Fruit fly (Drosophila melanogaster) whole organism, embryonic: ENCODE measurements around the gene Mkp3.
A peak's percentile ranks its signal among the peaks of the same experiment; 100 is the strongest.

ENCODE experiments used
- ATbp ChIP-seq: fragments of 200-800 bp; sonication (Bioruptor generic); optimal IDR thresholded peaks from 2 replicates; lab custom pipeline; 2017; ENCODE audit warnings: missing biosample characterization, mild to moderate bottlenecking, missing genetic modification characterization, missing genetic modification reagents
- CG11723 ChIP-seq: fragments of 200-800 bp; sonication (Bioruptor generic); optimal IDR thresholded peaks from 2 replicates; lab custom pipeline; 2017; ENCODE audit warnings: missing biosample characterization, mild to moderate bottlenecking, missing genetic modification characterization
- CG13424 ChIP-seq: fragments of 200-800 bp; sonication (Bioruptor generic); optimal IDR thresholded peaks from 2 replicates; lab custom pipeline; 2019; ENCODE audit warnings: missing biosample characterization, mild to moderate bottlenecking, missing genetic modification characterization, moderate library complexity
- CG13775 ChIP-seq: fragments of 200-800 bp; sonication (Bioruptor generic); optimal IDR thresholded peaks from 3 replicates; lab custom pipeline; 2017; ENCODE audit warnings: missing biosample characterization, mild to moderate bottlenecking, missing genetic modification characterization
- CG15073 ChIP-seq: fragments of 200-800 bp; sonication (Bioruptor generic); optimal IDR thresholded peaks from 2 replicates; lab custom pipeline; 2016; ENCODE audit warnings: missing biosample characterization, missing genetic modification characterization
- CG15269 ChIP-seq: fragments of 200-800 bp; sonication (Bioruptor generic); optimal IDR thresholded peaks from 2 replicates; lab custom pipeline; 2018; ENCODE audit warnings: missing biosample characterization, mild to moderate bottlenecking, missing genetic modification characterization, moderate library complexity
- CG1602 ChIP-seq: fragments of 200-800 bp; sonication (Bioruptor generic); optimal IDR thresholded peaks from 3 replicates; lab custom pipeline; 2016; ENCODE audit warnings: missing biosample characterization, missing genetic modification characterization
- CG1792 ChIP-seq: fragments of 200-800 bp; sonication (Bioruptor generic); optimal IDR thresholded peaks from 2 replicates; lab custom pipeline; 2016; ENCODE audit warnings: missing biosample characterization, missing genetic modification characterization
- CG31365 ChIP-seq: fragments of 200-800 bp; sonication (Bioruptor generic); optimal IDR thresholded peaks from 2 replicates; lab custom pipeline; 2018; ENCODE audit warnings: missing biosample characterization, mild to moderate bottlenecking, missing genetic modification characterization
- CG31388 ChIP-seq: fragments of 200-800 bp; sonication (Bioruptor generic); optimal IDR thresholded peaks from 2 replicates; lab custom pipeline; 2016; ENCODE audit warnings: missing biosample characterization, missing genetic modification characterization
- CG32772 ChIP-seq: fragments of 200-800 bp; sonication (Bioruptor generic); IDR thresholded peaks from 2 replicates; pipeline ENCODE4 v1.3.6; 2022; ENCODE audit warnings: missing biosample characterization, missing genetic modification characterization
- CG5180 ChIP-seq: fragments of 200-800 bp; sonication (Bioruptor generic); optimal IDR thresholded peaks from 3 replicates; lab custom pipeline; 2017; ENCODE audit warnings: missing biosample characterization, missing genetic modification characterization, mild to moderate bottlenecking, moderate library complexity, missing genetic modification reagents
- CG7963 ChIP-seq: fragments of 200-800 bp; sonication (Bioruptor generic); IDR thresholded peaks from 3 replicates; pipeline ENCODE4 v1.3.6; 2022; ENCODE audit warnings: missing biosample characterization, missing genetic modification characterization; ENCODE audit not compliant: partially characterized antibody
- CG8281 ChIP-seq: fragments of 200-800 bp; sonication (Bioruptor generic); optimal IDR thresholded peaks from 2 replicates; lab custom pipeline; 2018; ENCODE audit warnings: missing biosample characterization, mild to moderate bottlenecking, missing genetic modification characterization, moderate library complexity
- CG8924 ChIP-seq: fragments of 200-800 bp; optimal IDR thresholded peaks from 3 replicates; lab custom pipeline; 2019; ENCODE audit warnings: missing biosample characterization, mild to moderate bottlenecking, missing genetic modification characterization, moderate library complexity
- CG9437 ChIP-seq: fragments of 200-800 bp; sonication (Bioruptor generic); optimal IDR thresholded peaks from 2 replicates; lab custom pipeline; 2018; ENCODE audit warnings: missing biosample characterization, mild to moderate bottlenecking, missing genetic modification characterization
- Dbx ChIP-seq: fragments of 200-800 bp; sonication (Bioruptor generic); IDR thresholded peaks from 3 replicates; pipeline ENCODE4 v1.3.6; 2022; ENCODE audit warnings: missing biosample characterization, missing genetic modification characterization
- Deaf1 ChIP-seq: fragments of 200-800 bp; optimal IDR thresholded peaks from 3 replicates; lab custom pipeline; 2019; ENCODE audit warnings: missing biosample characterization, mild to moderate bottlenecking, missing genetic modification characterization, moderate library complexity
- Ets65A ChIP-seq: fragments of 200-800 bp; sonication (Bioruptor generic); peaks from one replicate; lab custom pipeline; 2016; ENCODE audit warnings: missing biosample characterization, missing genetic modification characterization
- Ets97D ChIP-seq: fragments of 200-800 bp; sonication (Bioruptor generic); optimal IDR thresholded peaks from 3 replicates; lab custom pipeline; 2016; ENCODE audit warnings: missing biosample characterization, missing genetic modification characterization
- Lpt ChIP-seq: fragments of >200 bp; optimal IDR thresholded peaks from 2 replicates; lab custom pipeline; 2018; ENCODE audit warnings: missing biosample characterization, missing genetic modification characterization
- Max ChIP-seq: fragments of 200-800 bp; sonication (Bioruptor generic); optimal IDR thresholded peaks from 2 replicates; lab custom pipeline; 2016; ENCODE audit warnings: missing biosample characterization, mild to moderate bottlenecking, missing genetic modification characterization
- Myb ChIP-seq: fragments of 200-800 bp; sonication (Bioruptor generic); optimal IDR thresholded peaks from 2 replicates; lab custom pipeline; 2016; ENCODE audit warnings: missing biosample characterization, missing genetic modification characterization
- Nf-YB ChIP-seq: fragments of 200-800 bp; sonication (Bioruptor generic); optimal IDR thresholded peaks from 3 replicates; lab custom pipeline; 2019; ENCODE audit warnings: missing biosample characterization, mild to moderate bottlenecking, missing genetic modification characterization, moderate library complexity
- Optix ChIP-seq: fragments of 200-800 bp; sonication (Bioruptor generic); IDR thresholded peaks from 3 replicates; pipeline ENCODE4 v1.3.6; 2022; ENCODE audit warnings: missing biosample characterization, missing genetic modification characterization
- Sox100B ChIP-seq: fragments of 200-800 bp; sonication (Bioruptor generic); optimal IDR thresholded peaks from 3 replicates; lab custom pipeline; 2018; ENCODE audit warnings: missing biosample characterization, mild to moderate bottlenecking, missing genetic modification characterization
- Stat92E ChIP-seq, 3 experiments: fragments of >200 bp in 2 of 3; fragments of 200-800 bp in 1 of 3; sonication (Bioruptor generic) in 1 of 3; optimal IDR thresholded peaks; 2 replicates each; lab custom pipeline; 2017 to 2019; ENCODE audit warnings: missing biosample characterization in 3 of 3, missing genetic modification characterization in 3 of 3, mild to moderate bottlenecking in 1 of 3, moderate library complexity in 1 of 3
- Vsx1 ChIP-seq: fragments of 200-800 bp; sonication (Bioruptor generic); optimal IDR thresholded peaks from 2 replicates; lab custom pipeline; 2017; ENCODE audit warnings: missing biosample characterization, mild to moderate bottlenecking, missing genetic modification characterization, missing genetic modification reagents
- ab ChIP-seq: fragments of 200-800 bp; sonication (Bioruptor generic); optimal IDR thresholded peaks from 2 replicates; lab custom pipeline; 2016; ENCODE audit warnings: missing biosample characterization, missing genetic modification characterization
- bigmax ChIP-seq: fragments of 200-800 bp; sonication (Bioruptor generic); optimal IDR thresholded peaks from 2 replicates; lab custom pipeline; 2018; ENCODE audit warnings: missing biosample characterization, mild to moderate bottlenecking, missing genetic modification characterization
- cg ChIP-seq: fragments of 200-800 bp; sonication (Bioruptor generic); optimal IDR thresholded peaks from 3 replicates; lab custom pipeline; 2019; ENCODE audit warnings: missing biosample characterization, mild to moderate bottlenecking, missing genetic modification characterization, moderate library complexity
- chm ChIP-seq: fragments of 200-800 bp; sonication (Bioruptor generic); IDR thresholded peaks from 2 replicates; pipeline ENCODE4 v1.3.6; 2022; ENCODE audit warnings: missing biosample characterization, missing genetic modification characterization
- emc ChIP-seq: fragments of 200-800 bp; sonication (Bioruptor generic); optimal IDR thresholded peaks from 2 replicates; lab custom pipeline; 2016; ENCODE audit warnings: missing biosample characterization, missing genetic modification characterization
- fd102C ChIP-seq: fragments of 200-800 bp; sonication (Bioruptor generic); optimal IDR thresholded peaks from 2 replicates; lab custom pipeline; 2018; ENCODE audit warnings: missing biosample characterization, mild to moderate bottlenecking, missing genetic modification characterization, moderate library complexity
- fd64A ChIP-seq: fragments of 200-800 bp; sonication (Bioruptor generic); optimal IDR thresholded peaks from 3 replicates; lab custom pipeline; 2018; ENCODE audit warnings: missing biosample characterization, mild to moderate bottlenecking, missing genetic modification characterization
- grn ChIP-seq: fragments of 200-800 bp; sonication (Bioruptor generic); optimal IDR thresholded peaks from 3 replicates; lab custom pipeline; 2017; ENCODE audit warnings: missing biosample characterization, missing genetic modification characterization
- gro ChIP-seq: fragments of 200-800 bp; sonication (Bioruptor generic); optimal IDR thresholded peaks from 2 replicates; lab custom pipeline; 2016; ENCODE audit warnings: missing biosample characterization, missing genetic modification characterization
- gsb ChIP-seq: fragments of 200-800 bp; sonication (Bioruptor generic); IDR thresholded peaks from 2 replicates; pipeline ENCODE4 v1.3.6; 2022; ENCODE audit warnings: missing biosample characterization, missing genetic modification characterization
- gt ChIP-seq: fragments of 200-800 bp; sonication (Bioruptor generic); IDR thresholded peaks from 2 replicates; pipeline ENCODE4 v1.3.6; 2022; ENCODE audit warnings: missing biosample characterization, missing genetic modification characterization
- lov ChIP-seq, 2 experiments: fragments of 200-800 bp in 1 of 2; fragments of >200 bp in 1 of 2; sonication (Bioruptor generic) in 1 of 2; IDR thresholded peaks in 1 of 2; optimal IDR thresholded peaks in 1 of 2; 2 replicates in 1 of 2; 3 replicates in 1 of 2; pipeline versions ENCODE4 v1.3.6 to Lab custom; 2017 to 2022; ENCODE audit warnings: missing biosample characterization in 1 of 2, missing genetic modification characterization in 1 of 2
- oc ChIP-seq: fragments of 200-800 bp; sonication (Bioruptor generic); optimal IDR thresholded peaks from 2 replicates; lab custom pipeline; 2018; ENCODE audit warnings: missing biosample characterization, mild to moderate bottlenecking, missing genetic modification characterization, moderate library complexity
- pan ChIP-seq, 4 experiments: fragments of >200 bp in 3 of 4; fragments of 200-800 bp in 1 of 4; sonication (Bioruptor generic) in 1 of 4; optimal IDR thresholded peaks in 3 of 4; IDR thresholded peaks in 1 of 4; 2 replicates each; pipeline versions ENCODE4 v1.3.6 to Lab custom; 2017 to 2022; ENCODE audit warnings: missing biosample characterization in 2 of 4, missing genetic modification characterization in 2 of 4, mixed read lengths in 1 of 4
- psq ChIP-seq: fragments of 200-800 bp; sonication (Bioruptor generic); optimal IDR thresholded peaks from 2 replicates; lab custom pipeline; 2017; ENCODE audit warnings: missing biosample characterization, missing genetic modification characterization
- pum ChIP-seq: fragments of 200-800 bp; sonication (Bioruptor generic); optimal IDR thresholded peaks from 2 replicates; lab custom pipeline; 2016; ENCODE audit warnings: missing biosample characterization, missing genetic modification characterization
- ro ChIP-seq: fragments of 200-800 bp; sonication (Bioruptor generic); IDR thresholded peaks from 2 replicates; pipeline ENCODE4 v1.3.6; 2022; ENCODE audit warnings: missing biosample characterization, missing genetic modification characterization
- sc ChIP-seq, 3 experiments: fragments of >200 bp in 2 of 3; fragments of 200-800 bp in 1 of 3; sonication (Bioruptor generic) in 1 of 3; optimal IDR thresholded peaks; 2 replicates in 2 of 3; 3 replicates in 1 of 3; lab custom pipeline; 2017; ENCODE audit warnings: mild to moderate bottlenecking in 1 of 3, missing biosample characterization in 1 of 3, missing genetic modification characterization in 1 of 3, missing genetic modification reagents in 1 of 3
- sens ChIP-seq: fragments of 200-800 bp; sonication (Bioruptor generic); peaks from one replicate; lab custom pipeline; 2016; ENCODE audit warnings: missing biosample characterization, missing genetic modification characterization
- so ChIP-seq: fragments of 200-800 bp; sonication (Bioruptor generic); IDR thresholded peaks from 3 replicates; pipeline ENCODE4 v1.3.6; 2022; ENCODE audit warnings: missing biosample characterization, missing genetic modification characterization
- usp ChIP-seq: fragments of >200 bp; optimal IDR thresholded peaks from 2 replicates; lab custom pipeline; 2017; ENCODE audit warnings: missing biosample characterization, missing genetic modification characterization
- zen ChIP-seq: fragments of 200-800 bp; sonication (Bioruptor generic); optimal IDR thresholded peaks from 3 replicates; lab custom pipeline; 2018; ENCODE audit warnings: missing biosample characterization, mild to moderate bottlenecking, missing genetic modification characterization, moderate library complexity

The Mkp3 gene

DNA sequence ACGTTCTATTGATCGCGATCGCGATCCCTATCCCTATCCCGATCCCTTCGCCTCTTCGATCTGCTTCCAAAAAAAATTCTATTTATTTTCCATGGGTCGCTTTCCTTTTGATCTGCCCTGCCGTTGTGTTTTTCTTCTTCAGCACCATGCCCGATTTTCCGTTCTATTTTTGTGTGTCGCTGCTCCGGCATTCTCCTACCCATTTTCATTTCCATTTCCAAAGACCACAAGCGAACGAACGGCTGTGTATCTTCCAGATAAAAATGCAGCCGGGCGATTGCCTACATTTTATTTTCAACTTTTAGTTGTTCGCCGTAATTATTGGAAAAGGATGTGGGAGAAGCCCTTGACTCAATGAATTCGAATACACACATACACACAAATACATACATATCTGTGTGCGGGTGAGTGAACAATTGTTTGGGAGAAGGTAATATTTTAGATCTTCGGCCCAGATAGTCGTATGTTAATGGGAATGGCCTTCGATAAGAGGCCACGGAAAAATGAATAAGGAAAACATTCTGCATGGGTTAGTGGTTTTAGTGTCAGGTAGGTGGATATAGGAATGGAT is 42.7 kb downstream of the Mkp3 start (continued):
- TF ChIP-seq pum (GFP tag; lab: Kevin White, UChicago) (no peak), ATbp (no peak), Lpt (GFP tag; lab: Kevin White, UChicago) (no peak), oc (tag; lab: Kevin White, UChicago) (no peak), sc (optimal IDR thresholded peaks at IDR 0.05; lab: Kevin White, UChicago) (no peak), sc (GFP tag; optimal IDR thresholded peaks at IDR 0.05; lab: Kevin White, UChicago) (no peak), Sox100B (GFP tag; lab: Kevin White, UChicago) (no peak), cg (GFP tag; lab: Kevin White, UChicago) (peak; percentile 71), ro (no peak), Ets65A (no peak), CG7963 (no peak), gt (GFP tag; lab: Robert Waterston, UW) (no peak), so (no peak), Myb (GFP tag; lab: Kevin White, UChicago) (no peak), sens (GFP tag; lab: Kevin White, UChicago) (peak; percentile 68), CG31365 (tag; lab: Kevin White, UChicago) (no peak), CG8281 (tag; lab: Kevin White, UChicago) (no peak), bigmax (GFP tag; lab: Kevin White, UChicago) (no peak), Max (no peak), Deaf1 (tag; lab: Kevin White, UChicago) (no peak), CG13424 (tag; lab: Kevin White, UChicago) (no peak), ab (GFP tag; lab: Kevin White, UChicago) (no peak), CG15269 (tag; lab: Kevin White, UChicago) (no peak), fd64A (GFP tag; lab: Kevin White, UChicago) (no peak), Stat92E (GFP tag; optimal IDR thresholded peaks at IDR 0.05; lab: Kevin White, UChicago) (peak in 1 of 3 experiments; percentile 19), CG31388 (GFP tag; lab: Kevin White, UChicago) (no peak), CG15073 (GFP tag; lab: Kevin White, UChicago) (no peak), CG13775 (GFP tag; lab: Kevin White, UChicago) (no peak), zen (peak; percentile 77), Ets97D (no peak), usp (GFP tag; lab: Kevin White, UChicago) (no peak), chm (no peak), CG1602 (GFP tag; lab: Kevin White, UChicago) (no peak), Vsx1 (GFP tag; lab: Kevin White, UChicago) (no peak), grn (GFP tag; lab: Kevin White, UChicago) (peak; percentile 41), fd102C (GFP tag; lab: Kevin White, UChicago) (no peak), pan (optimal IDR thresholded peaks at IDR 0.05; lab: Kevin White, UChicago) (no peak), pan (GFP tag; optimal IDR thresholded peaks at IDR 0.05 in 1 of 2, IDR thresholded peaks at IDR 0.05 in 1 of 2) (no peak), CG11723 (GFP tag; lab: Kevin White, UChicago) (no peak), gsb (no peak), CG32772 (GFP tag; lab: Robert Waterston, UW) (no peak), CG9437 (no peak), Dbx (GFP tag; lab: Robert Waterston, UW) (no peak), gro (no peak), CG5180 (GFP tag; lab: Kevin White, UChicago) (no peak), emc (GFP tag; lab: Kevin White, UChicago) (no peak), Optix (GFP tag; lab: Robert Waterston, UW) (no peak), psq (no peak), CG1792 (GFP tag; lab: Kevin White, UChicago) (no peak), lov (optimal IDR thresholded peaks at IDR 0.05; lab: Kevin White, UChicago) (no peak), lov (GFP tag; IDR thresholded peaks at IDR 0.05; lab: Robert Waterston, UW) (no peak), Nf-YB (no peak), CG8924 (tag; lab: Kevin White, UChicago) (peak; percentile 54)
